Worm (Caenorhabditis elegans) whole organism, L2 larva: Measurements from ENCODE around the gene C48B4.8.

Source experiments
- Y55F3AM.14 ChIP-seq: fragments of 200-800 bp; sonication (Bioruptor generic); optimal IDR thresholded peaks from 2 replicates; lab custom pipeline; 2018; ENCODE audit warnings: mild to moderate bottlenecking, missing genetic modification characterization, missing compliant biosample characterization
- ZK546.5 ChIP-seq: sonication (generic microtip); optimal IDR thresholded peaks from 2 replicates; lab custom pipeline; 2017; ENCODE audit warnings: missing biosample characterization, missing genetic modification characterization
- elt-3 ChIP-seq: sonication (generic microtip); optimal IDR thresholded peaks from 2 replicates; lab custom pipeline; 2017; ENCODE audit warnings: missing biosample characterization, missing genetic modification characterization
- fos-1 ChIP-seq: fragments of 150-350 bp; optimal IDR thresholded peaks from 2 replicates; lab custom pipeline; 2014; ENCODE audit warnings: missing biosample characterization, missing genetic modification characterization
- mdl-1 ChIP-seq, 2 experiments: fragments of 150-350 bp in 1 of 2; sonication (generic microtip) in 1 of 2; optimal IDR thresholded peaks; 2 replicates each; lab custom pipeline; 2017; ENCODE audit warnings: missing biosample characterization in 2 of 2, missing genetic modification characterization in 2 of 2
- nhr-11 ChIP-seq: fragments of 150-350 bp; optimal IDR thresholded peaks from 2 replicates; lab custom pipeline; 2014; ENCODE audit warnings: missing biosample characterization, missing genetic modification characterization
- ztf-11 ChIP-seq: sonication (generic microtip); optimal IDR thresholded peaks from 2 replicates; lab custom pipeline; 2017; ENCODE audit warnings: missing biosample characterization, missing genetic modification characterization
- ztf-4 ChIP-seq: fragments of 150-350 bp; optimal IDR thresholded peaks from 2 replicates; lab custom pipeline; 2014; ENCODE audit warnings: missing biosample characterization, missing genetic modification characterization

DNA sequence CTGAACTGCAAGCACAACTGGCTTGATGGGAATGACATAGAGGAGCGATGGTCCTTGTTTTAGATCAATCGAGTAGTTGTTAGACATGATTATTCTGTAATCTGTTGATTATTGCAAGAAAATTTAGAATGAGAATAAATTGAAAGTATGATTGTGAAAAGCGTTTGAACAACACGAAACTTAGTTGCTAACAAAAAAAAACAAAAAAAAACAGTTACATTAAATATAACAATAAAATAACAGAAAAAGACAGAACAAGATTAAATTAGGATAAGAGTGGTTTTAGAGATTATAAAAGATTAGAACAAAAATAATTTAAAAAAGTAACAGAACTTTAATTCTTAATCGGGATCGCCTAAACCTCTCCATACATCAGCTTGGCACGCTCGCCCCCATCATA, 2.2 kb upstream of the C48B4.8 start, which contains the start of gene C48B4.9:
- TF ChIP-seq mdl-1 (tag; optimal IDR thresholded peaks at IDR 0.05; lab: Kevin White, UChicago), result no peak
- no peak for TF ChIP-seq fos-1 (tag; lab: Kevin White, UChicago)
- no peak for TF ChIP-seq ztf-11 (tag; lab: Kevin White, UChicago)
- TF ChIP-seq nhr-11, result no peak
- no peak for TF ChIP-seq Y55F3AM.14
- TF ChIP-seq ztf-4 (tag; lab: Kevin White, UChicago), result no peak
- no peak for TF ChIP-seq ZK546.5 (tag; lab: Kevin White, UChicago)
- no peak for TF ChIP-seq elt-3 (tag; lab: Kevin White, UChicago)
